Fruit fly (Drosophila melanogaster): ENCODE results near the gene nmo.

DNA sequence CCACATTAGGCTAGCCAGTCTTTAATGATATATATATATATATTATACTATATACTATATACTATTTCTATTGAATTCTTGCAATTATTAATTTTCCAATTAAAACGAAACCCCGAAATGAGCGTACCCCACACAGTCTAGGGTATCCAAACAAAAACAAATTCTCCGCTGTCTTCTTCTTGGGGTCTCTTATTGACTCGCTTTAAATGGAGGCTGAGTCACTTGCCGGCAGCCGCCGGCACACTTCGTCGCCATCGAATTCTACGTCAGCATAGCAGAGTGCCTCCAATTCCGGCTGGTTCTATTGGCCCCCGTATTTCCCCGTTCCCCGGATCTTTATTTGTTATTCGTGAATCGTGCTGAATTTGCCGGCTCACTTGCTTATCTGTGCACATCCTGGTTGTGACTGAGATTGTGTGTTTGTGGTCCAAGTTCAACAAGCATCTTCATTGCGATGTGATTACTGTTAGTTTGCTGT, 115.8 kb downstream of the nmo start:
- TF ChIP-seq CG6854 (GFP tag; optimal IDR thresholded peaks at IDR 0.05): no peak
- TF ChIP-seq Gug (GFP tag; IDR thresholded peaks at IDR 0.05): no peak
- TF ChIP-seq Ets96B (tag; optimal IDR thresholded peaks at IDR 0.05): no peak

Data from whole organism, prepupa.